Worm (Caenorhabditis elegans) whole organism, mixed stage, embryonic: Measurements from ENCODE around the gene unc-9.

Experiments used
- M03D4.4 ChIP-seq: sonication (generic microtip); optimal IDR thresholded peaks from 2 replicates; lab custom pipeline; 2017; ENCODE audit warnings: mild to moderate bottlenecking, missing genetic modification characterization, missing compliant biosample characterization
- blmp-1 ChIP-seq: fragments of 150-350 bp; optimal IDR thresholded peaks from 2 replicates; lab custom pipeline; 2014; ENCODE audit warnings: missing biosample characterization, missing genetic modification characterization
- ceh-39 ChIP-seq: fragments of 150-350 bp; optimal IDR thresholded peaks from 2 replicates; lab custom pipeline; 2014; ENCODE audit warnings: missing biosample characterization, missing genetic modification characterization
- ceh-43 ChIP-seq: fragments of 200-800 bp; sonication (Bioruptor generic); optimal IDR thresholded peaks from 2 replicates; lab custom pipeline; 2018; ENCODE audit warnings: mild to moderate bottlenecking, missing genetic modification characterization, moderate library complexity, missing compliant biosample characterization
- ces-1 ChIP-seq: fragments of 150-350 bp; optimal IDR thresholded peaks from 2 replicates; lab custom pipeline; 2014; ENCODE audit warnings: missing biosample characterization, missing genetic modification reagents, missing genetic modification characterization
- cnd-1 ChIP-seq: fragments of 200-800 bp; sonication (Bioruptor generic); optimal IDR thresholded peaks from 2 replicates; lab custom pipeline; 2018; ENCODE audit warnings: mild to moderate bottlenecking, missing genetic modification characterization, missing compliant biosample characterization
- drap-1 ChIP-seq: fragments of 200-800 bp; sonication (Bioruptor generic); optimal IDR thresholded peaks from 3 replicates; lab custom pipeline; 2018; ENCODE audit warnings: mild to moderate bottlenecking, missing genetic modification characterization, missing compliant biosample characterization
- elt-1 ChIP-seq: sonication (generic microtip); optimal IDR thresholded peaks from 2 replicates; lab custom pipeline; 2017; ENCODE audit warnings: missing genetic modification characterization, mild to moderate bottlenecking, missing compliant biosample characterization, antibody characterized with exemption, moderate library complexity, borderline replicate concordance; ENCODE audit not compliant: insufficient read depth
- ham-2 ChIP-seq: fragments of 200-800 bp; sonication (Bioruptor generic); optimal IDR thresholded peaks from 2 replicates; lab custom pipeline; 2018; ENCODE audit warnings: mild to moderate bottlenecking, missing genetic modification characterization, missing compliant biosample characterization
- hlh-1 ChIP-seq: fragments of 150-350 bp; optimal IDR thresholded peaks from 2 replicates; lab custom pipeline; 2014; ENCODE audit warnings: missing biosample characterization, missing genetic modification reagents, missing genetic modification characterization
- lin-13 ChIP-seq: fragments of 150-350 bp; optimal IDR thresholded peaks from 2 replicates; lab custom pipeline; 2014; ENCODE audit warnings: missing biosample characterization, missing genetic modification characterization
- lin-32 ChIP-seq: fragments of 200-800 bp; sonication (Bioruptor generic); optimal IDR thresholded peaks from 2 replicates; lab custom pipeline; 2018; ENCODE audit warnings: mild to moderate bottlenecking, missing genetic modification characterization, missing compliant biosample characterization
- mab-5 ChIP-seq: fragments of 150-350 bp; optimal IDR thresholded peaks from 2 replicates; lab custom pipeline; 2014; ENCODE audit warnings: missing biosample characterization, missing genetic modification characterization
- mls-2 ChIP-seq: sonication (generic microtip); optimal IDR thresholded peaks from 2 replicates; lab custom pipeline; 2016; ENCODE audit warnings: mild to moderate bottlenecking, missing genetic modification characterization, moderate library complexity, missing compliant biosample characterization
- nhr-12 ChIP-seq: fragments of 150-350 bp; optimal IDR thresholded peaks from 2 replicates; lab custom pipeline; 2014; ENCODE audit warnings: missing biosample characterization, missing genetic modification characterization
- nhr-2 ChIP-seq: fragments of 150-350 bp; optimal IDR thresholded peaks from 2 replicates; lab custom pipeline; 2014; ENCODE audit warnings: missing biosample characterization, missing genetic modification characterization
- nhr-237 ChIP-seq: fragments of 150-350 bp; optimal IDR thresholded peaks from 2 replicates; lab custom pipeline; 2014; ENCODE audit warnings: missing biosample characterization, missing genetic modification characterization
- nhr-28 ChIP-seq: fragments of 150-350 bp; optimal IDR thresholded peaks from 2 replicates; lab custom pipeline; 2014; ENCODE audit warnings: missing biosample characterization, missing genetic modification characterization
- nhr-76 ChIP-seq: sonication (generic microtip); optimal IDR thresholded peaks from 2 replicates; lab custom pipeline; 2017; ENCODE audit warnings: missing biosample characterization, missing genetic modification characterization
- snpc-4 ChIP-seq: fragments of 150-350 bp; optimal IDR thresholded peaks from 2 replicates; lab custom pipeline; 2014; ENCODE audit warnings: missing biosample characterization, missing genetic modification characterization
- sptf-1 ChIP-seq: sonication (generic microtip); optimal IDR thresholded peaks from 2 replicates; lab custom pipeline; 2017; ENCODE audit warnings: mild to moderate bottlenecking, missing genetic modification characterization, moderate library complexity, missing compliant biosample characterization
- tbx-8 ChIP-seq: fragments of 200-800 bp; sonication (Bioruptor generic); optimal IDR thresholded peaks from 2 replicates; lab custom pipeline; 2018; ENCODE audit warnings: mild to moderate bottlenecking, missing genetic modification characterization, moderate library complexity, missing compliant biosample characterization
- unc-120 ChIP-seq: sonication (generic microtip); optimal IDR thresholded peaks from 2 replicates; lab custom pipeline; 2017; ENCODE audit warnings: missing genetic modification characterization, missing compliant biosample characterization; ENCODE audit not compliant: poor library complexity, severe bottlenecking
- unc-39 ChIP-seq: fragments of 150-350 bp; optimal IDR thresholded peaks from 2 replicates; lab custom pipeline; 2014; ENCODE audit warnings: missing biosample characterization, missing genetic modification characterization
- unc-62 ChIP-seq: fragments of 150-350 bp; optimal IDR thresholded peaks from 2 replicates; lab custom pipeline; 2014; ENCODE audit warnings: missing biosample characterization, missing genetic modification reagents, missing genetic modification characterization
- zip-8 ChIP-seq: fragments of 150-350 bp; optimal IDR thresholded peaks from 2 replicates; lab custom pipeline; 2014; ENCODE audit warnings: missing biosample characterization, missing genetic modification characterization
- ztf-11 ChIP-seq: fragments of 150-350 bp; optimal IDR thresholded peaks from 2 replicates; lab custom pipeline; 2014; ENCODE audit warnings: missing biosample characterization, missing genetic modification characterization

Gene unc-9

DNA sequence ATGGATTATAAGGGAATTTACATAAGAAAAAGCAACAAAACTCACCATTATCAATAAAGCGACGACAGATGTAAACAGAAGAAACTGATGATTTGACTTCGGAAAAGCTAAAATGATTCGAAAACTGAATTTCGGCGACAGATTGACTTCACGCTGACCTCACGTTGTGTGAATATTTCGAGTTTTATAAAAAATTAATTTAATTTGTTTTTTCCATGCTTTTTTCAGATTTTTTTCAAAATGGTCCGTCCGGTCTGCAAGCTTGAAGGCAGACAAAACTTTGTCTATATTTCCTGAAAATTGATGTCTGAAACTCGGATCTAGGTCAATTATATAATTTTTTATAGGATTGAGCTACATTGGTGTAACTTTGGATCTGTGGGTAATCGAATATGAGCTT is 40.7 kb downstream of the unc-9 start, which contains the start of gene K08H2.5:
K08H2.5 (minus strand) TSS at position 101 of the 400 bp plus-strand sequence.
- TF ChIP-seq lin-13 (tag; lab: Kevin White, UChicago): no peak
- TF ChIP-seq nhr-237: no peak
- TF ChIP-seq lin-32 (GFP tag; lab: Kevin White, UChicago): no peak
- no peak for TF ChIP-seq ces-1
- TF ChIP-seq nhr-2 (tag; lab: Kevin White, UChicago): no peak
- TF ChIP-seq ham-2 (GFP tag; lab: Kevin White, UChicago): no peak

DNA sequence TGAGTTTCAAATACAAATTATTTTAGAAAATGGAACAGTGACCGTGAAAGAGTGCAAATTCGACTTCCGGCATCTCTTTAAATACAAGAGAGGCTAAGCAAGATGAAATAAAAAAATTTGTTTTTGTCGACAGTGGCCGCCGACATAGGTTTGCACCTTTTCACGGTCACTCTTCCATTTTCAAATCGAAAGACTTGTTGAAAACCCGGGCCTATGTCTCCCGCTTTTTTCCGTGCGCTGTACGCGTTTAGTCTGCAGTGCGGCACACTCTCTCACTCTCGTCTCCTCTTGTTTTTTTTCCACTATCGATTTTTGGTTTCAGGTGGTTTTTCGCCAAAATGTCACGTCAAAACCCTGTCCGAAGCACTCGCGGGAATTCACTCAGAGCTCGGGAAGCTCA is 43.5 kb downstream of the unc-9 start, which contains the start of gene hpl-1:
hpl-1 (plus strand) TSS at position 301 of the 400 bp plus-strand sequence.
- TF ChIP-seq lin-13 (tag; lab: Kevin White, UChicago) (no peak), ceh-39 (tag; lab: Kevin White, UChicago) (no peak), blmp-1 (tag; lab: Kevin White, UChicago) (no peak), M03D4.4 (tag; lab: Kevin White, UChicago) (no peak)

- TF ChIP-seq ham-2 (GFP tag; lab: Kevin White, UChicago): no peak
- peak; percentile 99 for TF ChIP-seq ces-1
- no peak for TF ChIP-seq ztf-11 (tag; lab: Kevin White, UChicago)
- no peak for TF ChIP-seq unc-39
- TF ChIP-seq tbx-8 (GFP tag; lab: Kevin White, UChicago): no peak
Observed at ce11 chrX:13246668-13247358, 45.2 kb downstream of the unc-9 start.

ce11 chrX:13247614-13248013 is 46.0 kb downstream of the unc-9 start:
- TF ChIP-seq drap-1 (no peak), ceh-43 (GFP tag; lab: Kevin White, UChicago) (no peak), mab-5 (no peak)
- TF ChIP-seq, all 35 proteins: peak for 0

DNA sequence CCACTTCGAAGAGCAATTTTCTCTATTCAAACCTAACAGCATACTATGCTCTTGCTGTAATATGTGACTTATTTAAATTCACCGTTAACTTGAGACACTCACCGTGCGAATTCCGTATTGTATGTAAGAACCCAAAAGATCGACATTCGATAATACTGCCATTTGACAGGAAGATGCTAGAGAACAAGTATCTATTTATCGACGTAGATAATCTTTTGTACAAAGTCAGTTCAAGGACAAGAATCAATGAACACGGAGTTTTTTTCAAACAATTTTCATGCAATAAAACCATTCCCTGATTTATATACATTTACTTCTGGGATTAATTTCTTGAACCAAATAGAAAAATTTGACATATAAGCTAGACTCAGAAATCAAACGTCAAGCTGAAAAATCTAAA is 46.7 kb downstream of the unc-9 start, which contains the start of gene K08H2.7:
K08H2.7 (minus strand) TSS at position 173 of the 400 bp plus-strand sequence.
- TF ChIP-seq zip-8 (tag; lab: Kevin White, UChicago): no peak
- peak; percentile 38 for TF ChIP-seq elt-1 (tag; lab: Kevin White, UChicago)

ce11 chrX:13249102-13249501 is 47.5 kb downstream of the unc-9 start:
- TF ChIP-seq drap-1: no peak
- TF ChIP-seq unc-62 (GFP tag; lab: Kevin White, UChicago): no peak
- TF ChIP-seq nhr-28 (tag; lab: Kevin White, UChicago): no peak
- no peak for TF ChIP-seq nhr-12 (tag; lab: Kevin White, UChicago)
- TF ChIP-seq unc-120: no peak
- no peak for TF ChIP-seq zip-8 (tag; lab: Kevin White, UChicago)
- no peak for TF ChIP-seq mls-2 (tag; lab: Kevin White, UChicago)
- no peak for TF ChIP-seq cnd-1 (tag; lab: Kevin White, UChicago)
- no peak for TF ChIP-seq hlh-1
- no peak for TF ChIP-seq ces-1
- no peak for TF ChIP-seq sptf-1 (tag; lab: Kevin White, UChicago)
- TF ChIP-seq snpc-4 (tag; lab: Kevin White, UChicago): no peak

ce11 chrX:13250163-13250562 is 48.6 kb downstream of the unc-9 start:
- no peak for TF ChIP-seq nhr-76
- TF ChIP-seq ham-2 (GFP tag; lab: Kevin White, UChicago): no peak
- no peak for TF ChIP-seq unc-62 (GFP tag; lab: Kevin White, UChicago)
- no peak for TF ChIP-seq M03D4.4 (tag; lab: Kevin White, UChicago)
- no peak for TF ChIP-seq hlh-1
- TF ChIP-seq tbx-8 (GFP tag; lab: Kevin White, UChicago): no peak
- no peak for TF ChIP-seq nhr-237
- TF ChIP-seq blmp-1 (tag; lab: Kevin White, UChicago): no peak
